Fruit fly (Drosophila melanogaster) whole organism, embryonic: ENCODE results near the gene CG13984.

Source experiments
- BEAF-32 ChIP-seq: fragments of 200-800 bp; sonication (Bioruptor generic); optimal IDR thresholded peaks from 3 replicates; lab custom pipeline; 2017; ENCODE audit warnings: missing biosample characterization, missing genetic modification characterization, mild to moderate bottlenecking, moderate library complexity, missing genetic modification reagents
- C15 ChIP-seq: fragments of 200-800 bp; sonication (Bioruptor generic); IDR thresholded peaks from 3 replicates; pipeline ENCODE4 v1.3.6; 2022; ENCODE audit warnings: missing biosample characterization, missing genetic modification characterization
- CG10654 ChIP-seq: fragments of 200-800 bp; sonication (Bioruptor generic); optimal IDR thresholded peaks from 2 replicates; lab custom pipeline; 2016; ENCODE audit warnings: missing biosample characterization, missing genetic modification characterization
- CG1233 ChIP-seq: fragments of 200-800 bp; sonication (Bioruptor generic); optimal IDR thresholded peaks from 4 replicates; lab custom pipeline; 2018; ENCODE audit warnings: missing biosample characterization, mild to moderate bottlenecking, missing genetic modification characterization
- CG15073 ChIP-seq: fragments of 200-800 bp; sonication (Bioruptor generic); optimal IDR thresholded peaks from 2 replicates; lab custom pipeline; 2016; ENCODE audit warnings: missing biosample characterization, missing genetic modification characterization
- CG15514 ChIP-seq: fragments of 200-800 bp; sonication (Bioruptor generic); optimal IDR thresholded peaks from 3 replicates; lab custom pipeline; 2017; ENCODE audit warnings: missing biosample characterization, missing genetic modification characterization, mild to moderate bottlenecking, moderate library complexity, missing genetic modification reagents
- CG17385 ChIP-seq: fragments of 200-800 bp; sonication (Bioruptor generic); optimal IDR thresholded peaks from 3 replicates; lab custom pipeline; 2018; ENCODE audit warnings: missing biosample characterization, mild to moderate bottlenecking, missing genetic modification characterization
- CG18599 ChIP-seq: fragments of 200-800 bp; sonication (Bioruptor generic); optimal IDR thresholded peaks from 3 replicates; lab custom pipeline; 2017; ENCODE audit warnings: missing biosample characterization, missing genetic modification characterization, mild to moderate bottlenecking, moderate library complexity, missing genetic modification reagents
- CG2129 ChIP-seq: fragments of 200-800 bp; sonication (Bioruptor generic); IDR thresholded peaks from 2 replicates; pipeline ENCODE4 v1.3.6; 2022; ENCODE audit warnings: missing biosample characterization, missing genetic modification characterization; ENCODE audit not compliant: partially characterized antibody
- CG32532 ChIP-seq: fragments of 200-800 bp; sonication (Bioruptor generic); IDR thresholded peaks from 2 replicates; pipeline ENCODE4 v1.3.6; 2022; ENCODE audit warnings: missing biosample characterization, missing genetic modification characterization
- CG3407 ChIP-seq: fragments of 200-800 bp; sonication (Bioruptor generic); optimal IDR thresholded peaks from 2 replicates; lab custom pipeline; 2018; ENCODE audit warnings: missing biosample characterization, mild to moderate bottlenecking, missing genetic modification characterization
- CG3838 ChIP-seq: fragments of 200-800 bp; sonication (Bioruptor generic); optimal IDR thresholded peaks from 3 replicates; lab custom pipeline; 2016; ENCODE audit warnings: missing biosample characterization, missing genetic modification characterization
- CG4820 ChIP-seq: fragments of 200-800 bp; sonication (Bioruptor generic); optimal IDR thresholded peaks from 3 replicates; lab custom pipeline; 2016; ENCODE audit warnings: missing biosample characterization, missing genetic modification characterization
- CHES-1-like ChIP-seq: fragments of 200-800 bp; sonication (Bioruptor generic); optimal IDR thresholded peaks from 2 replicates; lab custom pipeline; 2016; ENCODE audit warnings: missing biosample characterization, missing genetic modification characterization
- GATAe ChIP-seq: fragments of 200-800 bp; sonication (Bioruptor generic); conservative IDR thresholded peaks from 2 replicates; pipeline ENCODE4 v1.3.6; 2022; ENCODE audit warnings: missing biosample characterization, missing genetic modification characterization
- HLHmδ ChIP-seq: fragments of 200-800 bp; sonication (Bioruptor generic); optimal IDR thresholded peaks from 2 replicates; lab custom pipeline; 2018; ENCODE audit warnings: missing biosample characterization, mild to moderate bottlenecking, missing genetic modification characterization, moderate library complexity
- Hmr ChIP-seq: fragments of 200-800 bp; sonication (Bioruptor generic); optimal IDR thresholded peaks from 3 replicates; lab custom pipeline; 2017; ENCODE audit warnings: mild to moderate bottlenecking, missing biosample characterization, missing genetic modification reagents, missing genetic modification characterization
- MESR4 ChIP-seq: fragments of 200-800 bp; sonication (Bioruptor generic); optimal IDR thresholded peaks from 2 replicates; lab custom pipeline; 2018; ENCODE audit warnings: missing biosample characterization, mild to moderate bottlenecking, missing genetic modification characterization, moderate library complexity
- Mad ChIP-seq: fragments of 200-800 bp; sonication (Bioruptor generic); optimal IDR thresholded peaks from 2 replicates; lab custom pipeline; 2016; ENCODE audit warnings: missing biosample characterization, missing genetic modification characterization
- Mes4 ChIP-seq: fragments of 200-800 bp; sonication (Bioruptor generic); optimal IDR thresholded peaks from 2 replicates; lab custom pipeline; 2016; ENCODE audit warnings: missing biosample characterization, missing genetic modification characterization
- Opbp ChIP-seq: fragments of 200-800 bp; sonication (Bioruptor generic); IDR thresholded peaks from 3 replicates; pipeline ENCODE4 v1.3.6; 2022; ENCODE audit warnings: missing biosample characterization, missing genetic modification characterization; ENCODE audit not compliant: partially characterized antibody
- Side ChIP-seq: fragments of 200-800 bp; sonication (Bioruptor generic); optimal IDR thresholded peaks from 2 replicates; lab custom pipeline; 2016; ENCODE audit warnings: missing biosample characterization, missing genetic modification characterization
- Taf1 ChIP-seq: fragments of 200-800 bp; sonication (Bioruptor generic); IDR thresholded peaks from 2 replicates; pipeline ENCODE4 v1.3.6; 2022; ENCODE audit warnings: missing biosample characterization, missing genetic modification characterization
- abd-A ChIP-seq: fragments of 200-800 bp; sonication (Bioruptor generic); optimal IDR thresholded peaks from 3 replicates; lab custom pipeline; 2019; ENCODE audit warnings: missing biosample characterization, mild to moderate bottlenecking, missing genetic modification characterization, moderate library complexity
- ato ChIP-seq: fragments of 200-800 bp; sonication (Bioruptor generic); IDR thresholded peaks from 2 replicates; pipeline ENCODE4 v1.3.6; 2022; ENCODE audit warnings: missing biosample characterization, missing genetic modification characterization; ENCODE audit not compliant: partially characterized antibody
- bab2 ChIP-seq: fragments of 200-800 bp; sonication (Bioruptor generic); optimal IDR thresholded peaks from 2 replicates; lab custom pipeline; 2016; ENCODE audit warnings: missing biosample characterization, missing genetic modification characterization
- danr ChIP-seq: fragments of 200-800 bp; sonication (Bioruptor generic); IDR thresholded peaks from 2 replicates; pipeline ENCODE4 v1.3.6; 2022; ENCODE audit warnings: missing biosample characterization, missing genetic modification characterization
- dati ChIP-seq: fragments of 200-800 bp; sonication (Bioruptor generic); IDR thresholded peaks from 2 replicates; pipeline ENCODE4 v1.3.6; 2022; ENCODE audit warnings: missing biosample characterization, missing genetic modification characterization
- dmrt99B ChIP-seq: fragments of 200-800 bp; sonication (Bioruptor generic); optimal IDR thresholded peaks from 2 replicates; lab custom pipeline; 2018; ENCODE audit warnings: missing biosample characterization, mild to moderate bottlenecking, missing genetic modification characterization, moderate library complexity
- eyg ChIP-seq: fragments of 200-800 bp; sonication (Bioruptor generic); optimal IDR thresholded peaks from 3 replicates; lab custom pipeline; 2016; ENCODE audit warnings: missing biosample characterization, missing genetic modification characterization
- fd102C ChIP-seq: fragments of 200-800 bp; sonication (Bioruptor generic); optimal IDR thresholded peaks from 2 replicates; lab custom pipeline; 2018; ENCODE audit warnings: missing biosample characterization, mild to moderate bottlenecking, missing genetic modification characterization, moderate library complexity
- fd64A ChIP-seq: fragments of 200-800 bp; sonication (Bioruptor generic); optimal IDR thresholded peaks from 3 replicates; lab custom pipeline; 2018; ENCODE audit warnings: missing biosample characterization, mild to moderate bottlenecking, missing genetic modification characterization
- gsb ChIP-seq: fragments of 200-800 bp; sonication (Bioruptor generic); IDR thresholded peaks from 2 replicates; pipeline ENCODE4 v1.3.6; 2022; ENCODE audit warnings: missing biosample characterization, missing genetic modification characterization
- h ChIP-seq: fragments of >200 bp; optimal IDR thresholded peaks from 2 replicates; lab custom pipeline; 2017
- kay ChIP-seq: fragments of 200-800 bp; sonication (Bioruptor generic); optimal IDR thresholded peaks from 2 replicates; lab custom pipeline; 2016; ENCODE audit warnings: missing biosample characterization, missing genetic modification characterization
- knrl ChIP-seq: fragments of 200-800 bp; sonication (Bioruptor generic); IDR thresholded peaks from 3 replicates; pipeline ENCODE4 v1.3.6; 2022; ENCODE audit warnings: missing biosample characterization, missing genetic modification characterization; ENCODE audit not compliant: partially characterized antibody
- lbe ChIP-seq: fragments of 200-800 bp; sonication (Bioruptor generic); optimal IDR thresholded peaks from 2 replicates; lab custom pipeline; 2016; ENCODE audit warnings: missing biosample characterization, mild to moderate bottlenecking, missing genetic modification characterization
- oc ChIP-seq: fragments of 200-800 bp; sonication (Bioruptor generic); optimal IDR thresholded peaks from 2 replicates; lab custom pipeline; 2018; ENCODE audit warnings: missing biosample characterization, mild to moderate bottlenecking, missing genetic modification characterization, moderate library complexity
- ranshi ChIP-seq: fragments of 200-800 bp; sonication (Bioruptor generic); IDR thresholded peaks from 2 replicates; pipeline ENCODE4 v1.3.6; 2022; ENCODE audit warnings: missing biosample characterization, missing genetic modification characterization
- sens ChIP-seq: fragments of 200-800 bp; sonication (Bioruptor generic); peaks from one replicate; lab custom pipeline; 2016; ENCODE audit warnings: missing biosample characterization, missing genetic modification characterization
- sisA ChIP-seq: fragments of 200-800 bp; sonication (Bioruptor generic); IDR thresholded peaks from 2 replicates; pipeline ENCODE4 v1.3.6; 2022; ENCODE audit warnings: missing biosample characterization, missing genetic modification characterization
- stwl ChIP-seq: fragments of 200-800 bp; sonication (Bioruptor generic); optimal IDR thresholded peaks from 3 replicates; lab custom pipeline; 2018; ENCODE audit warnings: missing biosample characterization, mild to moderate bottlenecking, missing genetic modification characterization, moderate library complexity
- tgo ChIP-seq: fragments of 200-800 bp; sonication (Bioruptor generic); IDR thresholded peaks from 3 replicates; pipeline ENCODE4 v1.3.6; 2022; ENCODE audit warnings: missing biosample characterization, missing genetic modification characterization
- tio ChIP-seq: fragments of 200-800 bp; sonication (Bioruptor generic); optimal IDR thresholded peaks from 2 replicates; lab custom pipeline; 2017; ENCODE audit warnings: missing biosample characterization, missing genetic modification characterization, inconsistent platforms
- tx ChIP-seq: fragments of 200-800 bp; sonication (Bioruptor generic); optimal IDR thresholded peaks from 2 replicates; lab custom pipeline; 2016; ENCODE audit warnings: missing biosample characterization, missing genetic modification characterization

CG13984 gene

dm6 chr2L:6323536-6324385 is 15.1 kb downstream of the CG13984 start, which contains the start of gene PDZ-GEF (continued):
- TF ChIP-seq stwl (tag; lab: Kevin White, UChicago): peak; percentile 92
- TF ChIP-seq dmrt99B: no peak
- TF ChIP-seq Opbp: peak; percentile 68; the same call in 2 of the 3 replicates
- no peak for TF ChIP-seq abd-A (tag; lab: Kevin White, UChicago)
- TF ChIP-seq Taf1 (GFP tag; lab: Robert Waterston, UW): no peak
- no peak for TF ChIP-seq oc (tag; lab: Kevin White, UChicago)
- no peak for TF ChIP-seq fd64A (GFP tag; lab: Kevin White, UChicago)
- no peak for TF ChIP-seq h (lab: Kevin White, UChicago)
- TF ChIP-seq bab2 (GFP tag; lab: Kevin White, UChicago): peak; percentile 51
- TF ChIP-seq Side: peak; percentile 42
- TF ChIP-seq CG17385: no peak
- TF ChIP-seq tgo: peak; percentile 56
- TF ChIP-seq CHES-1-like: peak; percentile 69
- no peak for TF ChIP-seq CG1233 (GFP tag; lab: Kevin White, UChicago)
- peak; percentile 7 for TF ChIP-seq kay (GFP tag; lab: Kevin White, UChicago)
- peak; percentile 74 for TF ChIP-seq Hmr (GFP tag; lab: Kevin White, UChicago)
- TF ChIP-seq CG10654 (GFP tag; lab: Kevin White, UChicago): peak; percentile 22
- 0 out of 2 replicates have a peak, but pooled peaks have one; percentile 32 for TF ChIP-seq gsb (GFP tag; lab: Robert Waterston, UW)
- TF ChIP-seq MESR4 (GFP tag; lab: Kevin White, UChicago): peak; percentile 87
- no peak for TF ChIP-seq danr (GFP tag; lab: Robert Waterston, UW)
- peak; percentile 62 for TF ChIP-seq sisA
- TF ChIP-seq CG2129 (GFP tag; lab: Robert Waterston, UW): no peak
- TF ChIP-seq Mes4: peak; percentile 35
- TF ChIP-seq CG4820: peak; percentile 46
- TF ChIP-seq CG15514: no peak
- no peak for TF ChIP-seq CG15073 (GFP tag; lab: Kevin White, UChicago)
- no peak for TF ChIP-seq dati
- TF ChIP-seq BEAF-32 (GFP tag; lab: Kevin White, UChicago): peak; percentile 71
- TF ChIP-seq ranshi (GFP tag; lab: Robert Waterston, UW): no peak
- no peak for TF ChIP-seq lbe (GFP tag; lab: Kevin White, UChicago)
- TF ChIP-seq CG32532 (GFP tag; lab: Robert Waterston, UW): peak; percentile 81
- peak; percentile 24 for TF ChIP-seq eyg (GFP tag; lab: Kevin White, UChicago)
- TF ChIP-seq ato (GFP tag; lab: Robert Waterston, UW): no peak; the same call in 1 of the 2 replicates
- TF ChIP-seq Mad (GFP tag; lab: Kevin White, UChicago): peak; percentile 33
- TF ChIP-seq CG18599 (GFP tag; lab: Kevin White, UChicago): peak; percentile 7
- peak; percentile 15 for TF ChIP-seq fd102C (GFP tag; lab: Kevin White, UChicago)
- TF ChIP-seq tio (GFP tag; lab: Kevin White, UChicago): no peak
- TF ChIP-seq C15 (GFP tag; lab: Robert Waterston, UW): no peak
- no peak for TF ChIP-seq CG3838 (GFP tag; lab: Kevin White, UChicago)
- TF ChIP-seq tx (GFP tag; lab: Kevin White, UChicago): peak; percentile 22
- TF ChIP-seq GATAe (GFP tag; lab: Robert Waterston, UW): no peak
- TF ChIP-seq knrl: peak; percentile 50; the same call in 2 of the 3 replicates
- peak; percentile 33 for TF ChIP-seq CG3407 (GFP tag; lab: Kevin White, UChicago)
- no peak for TF ChIP-seq HLHmδ
- peak; percentile 91 for TF ChIP-seq sens (GFP tag; lab: Kevin White, UChicago)
- TF ChIP-seq, all 482 proteins: peak for 214
